Worm (Caenorhabditis elegans) whole organism, mixed stage, embryonic: ENCODE data around the gene cyp-34A9.

ENCODE experiments used
- ces-1 ChIP-seq: fragments of 150-350 bp; optimal IDR thresholded peaks from 2 replicates; lab custom pipeline; 2014; ENCODE audit warnings: missing biosample characterization, missing genetic modification reagents, missing genetic modification characterization
- flh-1 ChIP-seq: fragments of 200-800 bp; sonication (Bioruptor generic); optimal IDR thresholded peaks from 2 replicates; lab custom pipeline; 2018; ENCODE audit warnings: mild to moderate bottlenecking, missing genetic modification characterization, moderate library complexity, missing compliant biosample characterization
- nhr-28 ChIP-seq: fragments of 150-350 bp; optimal IDR thresholded peaks from 2 replicates; lab custom pipeline; 2014; ENCODE audit warnings: missing biosample characterization, missing genetic modification characterization
- pha-4 ChIP-seq: fragments of 150-350 bp; optimal IDR thresholded peaks from 2 replicates; lab custom pipeline; 2018; ENCODE audit warnings: missing biosample characterization, missing genetic modification reagents, missing genetic modification characterization
- unc-39 ChIP-seq: fragments of 150-350 bp; optimal IDR thresholded peaks from 2 replicates; lab custom pipeline; 2014; ENCODE audit warnings: missing biosample characterization, missing genetic modification characterization
- unc-62 ChIP-seq: fragments of 150-350 bp; optimal IDR thresholded peaks from 2 replicates; lab custom pipeline; 2014; ENCODE audit warnings: missing biosample characterization, missing genetic modification reagents, missing genetic modification characterization
- zip-8 ChIP-seq: fragments of 150-350 bp; optimal IDR thresholded peaks from 2 replicates; lab custom pipeline; 2014; ENCODE audit warnings: missing biosample characterization, missing genetic modification characterization

- TF ChIP-seq pha-4 (tag; lab: Kevin White, UChicago) (no peak), ces-1 (GFP tag; lab: Kevin White, UChicago) (no peak), flh-1 (GFP tag; lab: Kevin White, UChicago) (no peak), unc-62 (GFP tag; lab: Kevin White, UChicago) (no peak), unc-39 (tag; lab: Kevin White, UChicago) (no peak), nhr-28 (tag; lab: Kevin White, UChicago) (no peak), zip-8 (no peak)
Observed at ce11 chrV:4007927-4008326, 37.6 kb upstream of the cyp-34A9 start, which contains the start of gene srh-7.
